Worm (Caenorhabditis elegans): ENCODE results near the gene nspg-10.

- TF ChIP-seq ztf-28 (GFP tag; IDR thresholded peaks at IDR 0.05) (no peak), Y79H2A.3 (GFP tag; conservative IDR thresholded peaks at IDR 0.05) (no peak), lsl-1 (GFP tag; optimal IDR thresholded peaks at IDR 0.05) (no peak)
Measured at ce11 chrIV:4636001-4636400, 30.4 kb downstream of the nspg-10 start, which contains the start of gene R105.5.

Data from whole organism, young adult.